Worm (Caenorhabditis elegans): ENCODE data around the gene lmbr-1.
A peak's percentile ranks its signal among the peaks of the same experiment; 100 is the strongest.

Gene lmbr-1

ce11 chrIII:8363253-8364061, 8.6 kb upstream of the lmbr-1 start, which contains the start of gene R05D3.3:
Gene R05D3.3, plus strand, starts transcription at chrIII:8364011.
- no peak for TF ChIP-seq R02D3.7 (tag; optimal IDR thresholded peaks at IDR 0.05)
- TF ChIP-seq ztf-4 (tag; optimal IDR thresholded peaks at IDR 0.05): no peak
- TF ChIP-seq crh-2 (tag; optimal IDR thresholded peaks at IDR 0.05): no peak
- no peak for TF ChIP-seq skn-1 (tag; optimal IDR thresholded peaks at IDR 0.05)
- no peak for TF ChIP-seq nhr-129 (tag; optimal IDR thresholded peaks at IDR 0.05)
- TF ChIP-seq nhr-25 (tag; optimal IDR thresholded peaks at IDR 0.05): no peak
- no peak for TF ChIP-seq nhr-6 (tag; optimal IDR thresholded peaks at IDR 0.05)
- no peak for TF ChIP-seq dmd-4 (tag; optimal IDR thresholded peaks at IDR 0.05)
- TF ChIP-seq peb-1 (tag; optimal IDR thresholded peaks at IDR 0.05): no peak

- no peak for TF ChIP-seq ceh-16 (tag; optimal IDR thresholded peaks at IDR 0.05)
- no peak for TF ChIP-seq gmeb-1 (tag; optimal IDR thresholded peaks at IDR 0.05)
- no peak for TF ChIP-seq nhr-11 (tag; optimal IDR thresholded peaks at IDR 0.05)
These were observed 3.4 kb upstream of the lmbr-1 start, which contains the start of gene R05D3.9 for ce11 chrIII:8368619-8369018. Gene R05D3.9, minus strand, starts transcription at chrIII:8368719.

ce11 chrIII:8369172-8369571, 2.9 kb upstream of the lmbr-1 start:
- no peak for TF ChIP-seq sma-3 (GFP tag; optimal IDR thresholded peaks at IDR 0.05)
- no peak for TF ChIP-seq unc-62 (GFP tag; optimal IDR thresholded peaks at IDR 0.05)
- TF ChIP-seq ztf-11 (tag; optimal IDR thresholded peaks at IDR 0.05): no peak
- TF ChIP-seq mab-5 (tag; optimal IDR thresholded peaks at IDR 0.05): no peak
- TF ChIP-seq lsy-2 (tag; optimal IDR thresholded peaks at IDR 0.05): no peak
- TF ChIP-seq ztf-4 (tag; optimal IDR thresholded peaks at IDR 0.05): no peak
- TF ChIP-seq alr-1 (tag; optimal IDR thresholded peaks at IDR 0.05): no peak
- no peak for TF ChIP-seq nhr-12 (tag; optimal IDR thresholded peaks at IDR 0.05)
- TF ChIP-seq ZK546.5 (tag; optimal IDR thresholded peaks at IDR 0.05): no peak

- TF ChIP-seq nhr-77 (tag; optimal IDR thresholded peaks at IDR 0.05): no peak
- TF ChIP-seq unc-55 (GFP tag; optimal IDR thresholded peaks at IDR 0.05): peak; percentile 16
These were observed 1.9 kb upstream of the lmbr-1 start for ce11 chrIII:8370188-8370587.

- peak; percentile 50 for TF ChIP-seq nhr-129 (tag; optimal IDR thresholded peaks at IDR 0.05)
- peak in 1 of 2 experiments; percentile 17 for TF ChIP-seq mdl-1 (tag; optimal IDR thresholded peaks at IDR 0.05)
- TF ChIP-seq nhr-21 (tag; optimal IDR thresholded peaks at IDR 0.05): peak; percentile 53
- peak; percentile 52 for TF ChIP-seq blmp-1 (tag; optimal IDR thresholded peaks at IDR 0.05; ENCODE audit: insufficient read depth)
- no peak for TF ChIP-seq peb-1 (tag; optimal IDR thresholded peaks at IDR 0.05)
- peak; percentile 54 for TF ChIP-seq F13H6.1 (tag; optimal IDR thresholded peaks at IDR 0.05)
- TF ChIP-seq lin-13 (GFP tag; optimal IDR thresholded peaks at IDR 0.05): no peak
- TF ChIP-seq Y55F3AM.14 (GFP tag; optimal IDR thresholded peaks at IDR 0.05): peak; percentile 39
- peak; percentile 46 for TF ChIP-seq fos-1 (tag; optimal IDR thresholded peaks at IDR 0.05)
- TF ChIP-seq crh-2 (tag; optimal IDR thresholded peaks at IDR 0.05): peak; percentile 39
- peak; percentile 68 for TF ChIP-seq C34F6.9 (tag; optimal IDR thresholded peaks at IDR 0.05)
- TF ChIP-seq unc-62 (GFP tag; optimal IDR thresholded peaks at IDR 0.05): no peak
- peak; percentile 53 for TF ChIP-seq nhr-25 (tag; optimal IDR thresholded peaks at IDR 0.05)
- peak; percentile 2 for TF ChIP-seq sma-3 (GFP tag; optimal IDR thresholded peaks at IDR 0.05)
- TF ChIP-seq lsy-2 (tag; optimal IDR thresholded peaks at IDR 0.05): peak in 1 of 2 experiments; percentile 63
- TF ChIP-seq nhr-23 (tag; optimal IDR thresholded peaks at IDR 0.05): no peak
- TF ChIP-seq unc-55 (GFP tag; optimal IDR thresholded peaks at IDR 0.05): peak; percentile 2
These were observed 1.2 kb upstream of the lmbr-1 start for ce11 chrIII:8370846-8371257.

- TF ChIP-seq peb-1 (tag; optimal IDR thresholded peaks at IDR 0.05): no peak
- TF ChIP-seq crh-2 (tag; optimal IDR thresholded peaks at IDR 0.05): no peak
- TF ChIP-seq nhr-21 (tag; optimal IDR thresholded peaks at IDR 0.05): no peak
- TF ChIP-seq mdl-1 (tag; optimal IDR thresholded peaks at IDR 0.05): no peak
These were observed 2.9 kb downstream of the lmbr-1 start, which contains the start of gene met-2 for ce11 chrIII:8375000-8375399. Gene met-2, plus strand, starts transcription at chrIII:8375300.
